Worm (Caenorhabditis elegans): ENCODE data around the gene Y55F3AM.21.

The Y55F3AM.21 gene

DNA sequence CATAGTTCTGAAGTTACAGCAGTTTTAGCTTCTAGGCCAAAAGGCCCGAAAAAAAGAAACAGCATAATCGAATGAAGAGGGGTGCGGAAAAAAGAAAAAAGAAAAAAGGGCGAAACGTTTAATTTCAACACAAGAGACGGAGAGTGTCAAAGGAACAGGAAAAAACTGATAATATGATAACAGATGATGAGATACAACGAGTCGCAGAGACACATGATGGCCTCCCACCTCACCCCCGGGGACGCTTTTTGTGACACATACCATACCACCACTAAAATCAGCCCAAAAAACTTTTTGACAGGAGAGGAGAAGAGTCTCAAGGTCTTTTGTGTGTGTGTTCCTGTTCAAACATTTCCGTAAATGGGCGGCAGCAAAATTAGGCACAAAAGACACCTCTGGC is 16.4 kb downstream of the Y55F3AM.21 start (continued):
- TF ChIP-seq lin-39 (tag; optimal IDR thresholded peaks at IDR 0.05) (no peak), tag-97 (GFP tag; IDR thresholded peaks at IDR 0.05) (no peak), mdt-29 (GFP tag; IDR thresholded peaks at IDR 0.05) (no peak), egl-27 (tag; optimal IDR thresholded peaks at IDR 0.05) (no peak), lin-13 (GFP tag; optimal IDR thresholded peaks at IDR 0.05) (no peak), zfp-2 (tag; optimal IDR thresholded peaks at IDR 0.05) (no peak), nhr-42 (GFP tag; IDR thresholded peaks at IDR 0.05) (no peak), nhr-41 (GFP tag; IDR thresholded peaks at IDR 0.05) (no peak), Y75B8A.6 (GFP tag; IDR thresholded peaks at IDR 0.05) (no peak), nhr-11 (tag; optimal IDR thresholded peaks at IDR 0.05) (no peak), dpl-1 (GFP tag; optimal IDR thresholded peaks at IDR 0.05) (no peak), F10B5.3 (tag; optimal IDR thresholded peaks at IDR 0.05) (no peak), Y48G9A.11 (GFP tag; IDR thresholded peaks at IDR 0.05) (no peak), jun-1 (tag; optimal IDR thresholded peaks at IDR 0.05) (no peak), daf-8 (GFP tag; IDR thresholded peaks at IDR 0.05) (no peak), skn-1 (tag; optimal IDR thresholded peaks at IDR 0.05) (no peak), lin-1 (GFP tag; IDR thresholded peaks at IDR 0.05) (0 out of 2 replicates have a peak, but pooled peaks have one; percentile 50), nhr-48 (tag; optimal IDR thresholded peaks at IDR 0.05) (no peak), F49E8.2 (tag; optimal IDR thresholded peaks at IDR 0.05; ENCODE audit: borderline replicate concordance) (no peak), mxl-2 (GFP tag; conservative IDR thresholded peaks at IDR 0.05) (no peak), nhr-102 (tag; optimal IDR thresholded peaks at IDR 0.05) (no peak), D1046.2 (GFP tag; IDR thresholded peaks at IDR 0.05) (no peak), ZK337.2 (GFP tag; IDR thresholded peaks at IDR 0.05) (no peak), vab-7 (GFP tag; IDR thresholded peaks at IDR 0.05) (no peak), daf-19 (GFP tag; conservative IDR thresholded peaks at IDR 0.05) (no peak), snpc-4 (tag; optimal IDR thresholded peaks at IDR 0.05) (no peak), dmd-9 (GFP tag; IDR thresholded peaks at IDR 0.05) (no peak), ctbp-1 (GFP tag; IDR thresholded peaks at IDR 0.05) (no peak), duxl-1 (tag; optimal IDR thresholded peaks at IDR 0.05; ENCODE audit: poor library complexity) (no peak), zip-2 (tag; optimal IDR thresholded peaks at IDR 0.05) (no peak), nhr-77 (tag; optimal IDR thresholded peaks at IDR 0.05) (no peak), hmg-1.1 (GFP tag; IDR thresholded peaks at IDR 0.05) (peak; percentile 42; the same call in 1 of the 2 replicates), ceh-32 (tag; optimal IDR thresholded peaks at IDR 0.05; ENCODE audit: poor library complexity) (no peak), R02D3.7 (tag; optimal IDR thresholded peaks at IDR 0.05) (no peak), hlh-30 (tag; optimal IDR thresholded peaks at IDR 0.05; ENCODE audit: insufficient read depth) (peak; percentile 88), lir-3 (tag; optimal IDR thresholded peaks at IDR 0.05) (no peak), Y105C5A.15 (GFP tag; IDR thresholded peaks at IDR 0.05) (no peak), nhr-76 (tag; optimal IDR thresholded peaks at IDR 0.05) (no peak), nhr-28 (tag; optimal IDR thresholded peaks at IDR 0.05) (peak; percentile 83), saeg-2 (GFP tag; IDR thresholded peaks at IDR 0.05) (no peak), spr-3 (GFP tag; optimal IDR thresholded peaks at IDR 0.05) (no peak), spr-1 (tag; optimal IDR thresholded peaks at IDR 0.05) (no peak), dve-1 (tag; optimal IDR thresholded peaks at IDR 0.05; ENCODE audit: insufficient read depth) (peak; percentile 48), fos-1 (tag; optimal IDR thresholded peaks at IDR 0.05) (no peak), F26F4.8 (GFP tag; conservative IDR thresholded peaks at IDR 0.05) (no peak), lin-29 (GFP tag; IDR thresholded peaks at IDR 0.05) (no peak), tra-1 (GFP tag; IDR thresholded peaks at IDR 0.05) (0 out of 2 replicates have a peak, but pooled peaks have one; percentile 16), ZK546.5 (tag; optimal IDR thresholded peaks at IDR 0.05) (no peak), lim-7 (GFP tag; IDR thresholded peaks at IDR 0.05) (no peak), unc-130 (GFP tag; optimal IDR thresholded peaks at IDR 0.05) (no peak), mdl-1 (tag; optimal IDR thresholded peaks at IDR 0.05) (peak in 1 of 2 experiments; percentile 42), madf-5 (GFP tag; IDR thresholded peaks at IDR 0.05) (no peak)

All from whole organism, L4 larva.